Fruit fly (Drosophila melanogaster) whole organism, wandering third instar larva: ENCODE results near the gene Jhbp3.
A peak's percentile ranks its signal among the peaks of the same experiment; 100 is the strongest.

Source experiments
- Abd-B ChIP-seq: fragments of >200 bp; optimal IDR thresholded peaks from 2 replicates; lab custom pipeline; 2017; ENCODE audit warnings: missing biosample characterization, missing genetic modification characterization
- CG32264 ChIP-seq: fragments of 200-800 bp; sonication (Bioruptor generic); optimal IDR thresholded peaks from 2 replicates; lab custom pipeline; 2016; ENCODE audit warnings: missing biosample characterization, missing genetic modification characterization
- CG9705 ChIP-seq: fragments of 200-800 bp; sonication (Bioruptor generic); optimal IDR thresholded peaks from 2 replicates; lab custom pipeline; 2018; ENCODE audit warnings: missing biosample characterization, mild to moderate bottlenecking, missing genetic modification characterization
- Dfd ChIP-seq: fragments of >200 bp; optimal IDR thresholded peaks from 2 replicates; lab custom pipeline; 2017; ENCODE audit warnings: missing biosample characterization, missing genetic modification characterization
- Hnf4 ChIP-seq: fragments of 200-800 bp; sonication (Bioruptor generic); optimal IDR thresholded peaks from 2 replicates; lab custom pipeline; 2016; ENCODE audit warnings: missing biosample characterization, mild to moderate bottlenecking, missing genetic modification characterization
- Hr78 ChIP-seq: fragments of >200 bp; optimal IDR thresholded peaks from 2 replicates; lab custom pipeline; 2017; ENCODE audit warnings: missing biosample characterization, missing genetic modification characterization
- Hr83 ChIP-seq: fragments of 200-300 bp; sonication (Bioruptor generic); optimal IDR thresholded peaks from 2 replicates; lab custom pipeline; 2016; ENCODE audit warnings: missing biosample characterization, mild to moderate bottlenecking, missing genetic modification characterization, moderate library complexity; ENCODE audit not compliant: poor library complexity, severe bottlenecking
- Mio ChIP-seq: sonication (Bioruptor generic); optimal IDR thresholded peaks from 2 replicates; lab custom pipeline; 2016; ENCODE audit warnings: missing biosample characterization, missing genetic modification characterization
- Myc ChIP-seq: fragments of >200 bp; optimal IDR thresholded peaks from 2 replicates; lab custom pipeline; 2017
- N ChIP-seq: fragments of >200 bp; optimal IDR thresholded peaks from 2 replicates; lab custom pipeline; 2018; ENCODE audit warnings: missing biosample characterization, missing external identifiers, missing genetic modification characterization
- OdsH ChIP-seq: fragments of 200-800 bp; sonication (Bioruptor generic); optimal IDR thresholded peaks from 2 replicates; lab custom pipeline; 2016; ENCODE audit warnings: missing biosample characterization, mild to moderate bottlenecking, missing genetic modification characterization
- Sp1 ChIP-seq: fragments of 200-800 bp; sonication (Bioruptor generic); optimal IDR thresholded peaks from 3 replicates; lab custom pipeline; 2019; ENCODE audit warnings: missing biosample characterization, mild to moderate bottlenecking, missing genetic modification characterization, moderate library complexity
- Vsx2 ChIP-seq: fragments of 200-300, 225-300 bp; sonication (Bioruptor generic); optimal IDR thresholded peaks from 2 replicates; lab custom pipeline; 2018; ENCODE audit warnings: missing biosample characterization, missing genetic modification characterization; ENCODE audit not compliant: partially characterized antibody
- br ChIP-seq: fragments of 200-800 bp; sonication (Bioruptor generic); optimal IDR thresholded peaks from 2 replicates; lab custom pipeline; 2016; ENCODE audit warnings: missing biosample characterization, missing genetic modification characterization
- brk ChIP-seq: fragments of 200-800 bp; sonication (Bioruptor generic); optimal IDR thresholded peaks from 2 replicates; lab custom pipeline; 2016; ENCODE audit warnings: missing biosample characterization, mild to moderate bottlenecking, missing genetic modification characterization
- dmrt93B ChIP-seq: fragments of 200-800 bp; sonication (Bioruptor generic); optimal IDR thresholded peaks from 2 replicates; lab custom pipeline; 2018; ENCODE audit warnings: missing biosample characterization, mild to moderate bottlenecking, missing genetic modification characterization
- ey ChIP-seq: fragments of 200-800 bp; sonication (Bioruptor generic); optimal IDR thresholded peaks from 2 replicates; lab custom pipeline; 2016; ENCODE audit warnings: missing biosample characterization, missing genetic modification characterization
- foxo ChIP-seq, 2 experiments: fragments of 200-800 bp; sonication (Bioruptor generic); optimal IDR thresholded peaks; 2 replicates in 1 of 2; 3 replicates in 1 of 2; lab custom pipeline; 2016 to 2017; ENCODE audit warnings: missing biosample characterization in 2 of 2, missing genetic modification characterization in 2 of 2
- fru ChIP-seq: fragments of 200-800 bp; sonication (Bioruptor generic); optimal IDR thresholded peaks from 3 replicates; lab custom pipeline; 2016; ENCODE audit warnings: missing biosample characterization, mild to moderate bottlenecking, missing genetic modification characterization
- lola ChIP-seq: fragments of >200 bp; optimal IDR thresholded peaks from 2 replicates; lab custom pipeline; 2017; ENCODE audit warnings: missing biosample characterization, missing genetic modification characterization
- pan ChIP-seq: fragments of >200 bp; optimal IDR thresholded peaks from 2 replicates; lab custom pipeline; 2017
- rgr ChIP-seq: fragments of 200-800 bp; sonication (Bioruptor generic); optimal IDR thresholded peaks from 3 replicates; lab custom pipeline; 2016; ENCODE audit warnings: missing biosample characterization, mild to moderate bottlenecking, missing genetic modification characterization
- sv ChIP-seq: fragments of 200-800 bp; sonication (Bioruptor generic); optimal IDR thresholded peaks from 3 replicates; lab custom pipeline; 2016; ENCODE audit warnings: missing biosample characterization, missing genetic modification characterization
- tai ChIP-seq: sonication (Bioruptor generic); optimal IDR thresholded peaks from 2 replicates; lab custom pipeline; 2016; ENCODE audit warnings: missing biosample characterization, missing genetic modification characterization
- usp ChIP-seq: fragments of >200 bp; optimal IDR thresholded peaks from 2 replicates; lab custom pipeline; 2017; ENCODE audit warnings: missing biosample characterization, missing genetic modification characterization
- woc ChIP-seq: sonication (Bioruptor generic); optimal IDR thresholded peaks from 2 replicates; lab custom pipeline; 2016; ENCODE audit warnings: missing biosample characterization, mild to moderate bottlenecking, missing genetic modification characterization

The Jhbp3 gene

DNA sequence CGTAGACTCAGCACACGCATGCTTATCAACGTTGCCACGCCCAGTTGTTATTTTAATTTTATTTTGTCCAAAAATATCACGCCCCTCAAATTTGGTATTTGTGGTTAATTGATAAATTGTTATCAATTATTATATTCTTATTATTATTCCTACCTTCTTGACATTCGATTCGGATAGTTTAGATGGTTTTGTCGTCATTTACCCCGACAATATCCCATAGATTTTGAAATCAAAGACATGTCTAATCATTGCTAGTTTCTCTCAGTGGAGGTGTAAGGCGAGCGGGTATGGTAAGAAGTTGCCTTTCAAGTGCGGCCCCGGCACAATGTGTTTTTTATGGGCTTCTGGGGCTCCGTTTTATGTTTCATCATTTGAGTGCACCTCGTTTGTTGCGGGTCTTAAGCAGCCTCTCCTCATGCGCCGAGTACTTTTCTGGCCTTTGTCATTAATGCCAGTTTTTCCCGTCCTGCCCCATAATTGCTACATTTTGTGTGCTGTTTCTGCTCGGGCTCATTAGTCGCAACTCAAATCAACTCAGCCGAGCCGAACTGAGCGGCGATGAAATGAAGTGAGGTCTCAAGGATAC lies 24.2 kb upstream of the Jhbp3 start:
- TF ChIP-seq Vsx2 (no peak), foxo (GFP tag; optimal IDR thresholded peaks at IDR 0.05; lab: Kevin White, UChicago) (peak in 1 of 2 experiments; percentile 26), fru (GFP tag; lab: Kevin White, UChicago) (peak; percentile 24)

DNA sequence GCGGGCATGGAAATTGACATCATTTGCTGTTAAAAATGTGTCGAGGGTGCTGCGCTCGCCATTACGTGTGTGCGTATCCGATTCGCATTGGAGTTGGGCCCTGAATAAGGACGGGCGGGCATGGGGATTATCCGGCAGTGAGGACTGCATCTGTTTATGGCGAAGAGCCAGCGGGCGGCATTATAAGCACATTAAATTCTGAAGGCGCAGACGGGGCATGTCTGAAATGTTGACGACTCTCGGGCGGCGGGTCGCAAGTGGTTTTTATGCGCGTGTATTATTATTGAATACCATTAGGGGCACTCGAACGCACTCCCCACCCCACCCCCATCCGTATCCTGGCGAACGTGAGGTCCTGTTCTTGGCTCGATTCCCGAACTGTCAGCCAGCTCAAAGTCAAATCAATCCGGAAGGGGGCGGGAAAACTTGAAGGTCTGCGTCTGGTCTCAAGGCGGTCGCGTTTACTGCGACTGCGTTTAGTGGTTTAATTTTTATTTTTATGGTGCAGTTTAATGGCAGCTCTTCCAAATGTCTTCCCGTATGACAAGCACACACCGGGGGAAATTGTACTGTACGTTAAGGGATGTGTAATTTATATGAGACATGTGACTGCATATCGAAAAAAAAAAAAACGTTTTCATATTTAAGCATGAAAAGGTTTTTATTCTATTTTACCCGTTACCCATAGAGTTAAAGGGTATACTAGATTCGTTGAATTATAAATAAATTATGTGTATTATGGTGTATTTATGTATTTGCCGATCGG lies 23.4 kb upstream of the Jhbp3 start:
- no peak for TF ChIP-seq pan (lab: Kevin White, UChicago)
- TF ChIP-seq OdsH, result peak; percentile 5

DNA sequence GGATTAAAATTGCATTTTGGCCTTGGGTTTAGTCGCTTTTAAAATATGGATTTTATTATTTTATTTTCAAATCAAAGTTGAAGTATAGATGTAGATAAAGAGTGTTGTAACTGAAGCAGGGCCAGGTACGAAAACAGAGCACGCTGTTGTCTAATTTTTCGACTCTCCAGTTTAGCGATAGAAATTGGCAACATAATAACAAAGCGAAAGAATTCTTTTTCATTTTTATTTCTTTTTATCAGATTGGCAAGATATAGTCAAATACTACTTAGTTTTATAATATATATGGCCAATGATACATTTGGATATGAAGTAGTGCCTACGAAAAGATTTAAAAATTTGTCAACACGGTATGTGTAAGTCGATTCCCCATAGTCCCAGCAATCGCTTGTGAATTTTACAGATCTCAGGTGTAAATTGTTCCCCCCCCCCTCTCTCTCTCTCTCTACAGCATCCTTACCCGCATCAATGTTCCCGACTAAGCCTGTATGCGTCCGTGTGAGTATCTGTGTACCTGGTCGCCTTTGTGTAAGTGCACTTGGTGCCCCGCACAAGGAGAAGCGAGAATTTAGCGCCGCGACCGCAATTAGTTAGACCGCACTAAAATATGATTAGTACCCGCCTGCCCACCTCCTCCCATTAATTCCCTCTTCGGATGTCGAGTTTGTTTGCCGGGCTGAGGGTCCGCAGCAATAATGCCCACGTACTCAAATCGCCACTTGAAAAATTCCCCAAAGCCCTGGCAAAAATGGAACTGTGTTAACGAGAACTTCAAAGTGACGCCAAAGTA lies 21.0 kb upstream of the Jhbp3 start:
- no peak for TF ChIP-seq ey
- TF ChIP-seq dmrt93B, result no peak
- no peak for TF ChIP-seq Hr78 (GFP tag; lab: Kevin White, UChicago)
- TF ChIP-seq Hr83 (GFP tag; lab: Kevin White, UChicago), result no peak
- no peak for TF ChIP-seq CG9705 (GFP tag; lab: Kevin White, UChicago)
- peak; percentile 43 for TF ChIP-seq pan (lab: Kevin White, UChicago)

DNA sequence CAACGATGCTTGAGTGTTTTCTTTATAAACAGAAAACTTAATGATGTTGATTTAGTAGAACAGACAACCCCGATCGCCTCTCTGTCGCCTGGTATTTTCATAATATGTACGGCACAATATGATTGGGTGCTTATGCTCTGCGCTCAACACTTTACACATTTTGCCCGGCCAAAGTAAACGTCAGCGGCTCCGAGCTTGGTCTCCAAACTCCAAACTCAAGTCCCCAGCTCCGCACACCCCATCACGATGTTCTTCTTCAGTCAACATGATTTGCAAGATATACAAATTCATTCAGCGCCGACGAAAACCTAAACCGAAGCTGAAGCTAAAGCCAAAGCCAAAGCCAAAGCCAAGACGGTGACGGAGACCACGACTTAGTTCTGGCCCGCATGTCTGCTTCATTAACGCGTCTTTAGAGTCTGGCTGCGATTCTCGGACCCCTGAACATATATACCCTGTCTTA lies 20.3 kb upstream of the Jhbp3 start:
- no peak for TF ChIP-seq OdsH
- no peak for TF ChIP-seq pan (lab: Kevin White, UChicago)
- TF ChIP-seq brk (GFP tag; lab: Kevin White, UChicago), result no peak
- no peak for TF ChIP-seq Abd-B
- no peak for TF ChIP-seq dmrt93B
- TF ChIP-seq br (GFP tag; lab: Kevin White, UChicago), result no peak
- TF ChIP-seq CG32264 (GFP tag; lab: Kevin White, UChicago), result no peak
- TF ChIP-seq woc (GFP tag; lab: Kevin White, UChicago), result no peak
- TF ChIP-seq, all 38 proteins: peak for 0

DNA sequence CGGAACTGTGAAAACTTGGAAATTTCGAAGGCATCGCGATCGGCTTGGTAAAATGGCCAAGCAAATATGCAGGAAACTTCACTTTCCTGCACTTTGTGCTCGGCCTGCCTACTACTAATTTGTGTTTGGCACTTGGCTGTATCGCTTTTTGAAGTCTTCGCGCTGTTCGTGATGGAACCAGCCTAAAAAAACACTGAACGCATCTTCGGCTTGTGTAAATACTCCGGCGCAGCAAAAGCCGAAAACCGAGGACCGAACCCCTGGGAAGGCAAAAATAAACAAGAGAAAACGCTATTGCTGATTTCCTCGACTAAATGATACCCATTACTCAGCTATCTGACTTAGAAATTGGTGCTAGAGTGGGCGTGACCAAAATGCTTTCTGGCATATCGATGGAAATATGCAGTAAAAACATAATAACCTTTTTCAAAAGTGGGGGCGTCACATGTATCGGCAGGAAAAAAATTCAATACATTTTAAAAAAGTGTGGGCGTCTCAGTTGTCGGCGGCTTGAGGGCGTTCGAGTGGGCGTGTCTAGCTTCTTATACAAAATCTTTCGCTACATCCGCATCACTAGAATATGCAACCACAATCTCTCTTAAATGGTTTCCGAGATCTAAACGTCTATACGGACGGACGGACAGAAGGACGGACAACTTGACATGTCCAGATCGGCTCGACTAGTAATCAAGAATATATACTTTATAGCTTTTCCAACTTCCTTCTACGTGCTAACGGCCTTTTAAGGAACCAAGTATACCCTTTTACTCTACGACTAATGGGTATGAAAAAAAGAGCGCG lies 19.7 kb upstream of the Jhbp3 start:
- peak; percentile 38 for TF ChIP-seq woc (GFP tag; lab: Kevin White, UChicago)
- peak; percentile 8 for TF ChIP-seq tai (GFP tag; lab: Kevin White, UChicago)
- TF ChIP-seq br (GFP tag; lab: Kevin White, UChicago), result no peak
- TF ChIP-seq foxo (GFP tag; optimal IDR thresholded peaks at IDR 0.05; lab: Kevin White, UChicago), result peak in 1 of 2 experiments; percentile 9

DNA sequence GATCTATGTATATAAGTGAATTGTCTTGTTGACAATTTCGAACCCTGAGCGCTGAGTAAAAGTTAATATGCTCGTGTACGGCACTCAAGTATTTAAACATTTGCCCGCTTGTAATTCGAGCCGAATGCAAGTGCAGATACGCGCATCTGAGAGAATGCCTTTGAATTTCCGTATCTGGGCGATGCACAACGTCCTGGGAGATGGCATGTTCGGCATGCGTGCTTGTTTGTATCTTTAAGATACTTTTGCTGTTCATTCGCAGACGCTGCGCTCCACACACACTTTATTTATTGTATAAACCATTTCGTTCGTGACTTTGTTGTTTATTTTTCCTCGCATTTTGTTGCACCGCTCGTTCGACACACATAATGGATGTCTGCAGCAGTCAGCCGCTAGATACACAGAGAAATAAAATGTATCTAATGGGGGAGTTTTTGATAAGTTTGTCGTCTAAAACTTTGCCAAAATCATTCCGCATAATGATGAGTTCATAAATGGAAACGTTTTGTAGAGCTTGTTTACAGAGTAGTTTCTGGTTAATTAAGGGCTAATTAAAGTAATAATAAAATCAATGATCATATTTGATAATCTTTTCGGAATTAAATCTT lies 18.8 kb upstream of the Jhbp3 start:
- TF ChIP-seq tai (GFP tag; lab: Kevin White, UChicago), result no peak
- TF ChIP-seq fru (GFP tag; lab: Kevin White, UChicago), result peak; percentile 10
- no peak for TF ChIP-seq foxo (GFP tag; optimal IDR thresholded peaks at IDR 0.05; lab: Kevin White, UChicago)
- TF ChIP-seq, all 38 proteins: peak for 1

DNA sequence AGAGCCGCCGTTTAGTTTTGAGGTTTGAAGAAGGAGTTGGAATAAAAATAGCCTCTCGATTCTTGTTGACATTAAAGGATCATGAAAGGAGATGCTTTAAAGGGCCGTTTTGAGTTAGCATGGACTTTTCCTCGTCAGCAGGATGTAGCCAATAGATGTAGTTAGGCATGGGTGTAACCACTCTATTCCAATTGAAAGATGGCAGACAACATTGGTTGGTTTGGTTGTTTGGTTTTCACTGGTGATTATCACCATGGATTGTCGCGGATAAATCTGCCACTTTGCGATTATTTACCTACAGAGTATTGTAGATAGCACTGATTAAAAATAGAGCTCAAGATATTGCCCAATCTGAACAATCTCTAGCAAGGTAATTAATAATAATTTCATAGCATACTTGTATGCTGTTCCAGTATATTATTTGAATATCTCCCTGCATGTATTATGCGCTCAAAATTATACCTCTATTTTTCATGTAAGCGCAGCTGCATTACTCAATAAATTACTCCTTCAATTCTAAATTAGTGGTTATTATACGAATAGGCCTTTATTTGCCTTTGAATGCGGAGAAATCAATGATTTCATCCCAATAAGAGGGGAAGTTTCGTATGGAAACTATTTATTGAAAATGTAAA lies 18.0 kb upstream of the Jhbp3 start:
- no peak for TF ChIP-seq rgr (GFP tag; lab: Kevin White, UChicago)
- no peak for TF ChIP-seq Mio (GFP tag; lab: Kevin White, UChicago)
- TF ChIP-seq Sp1 (GFP tag; lab: Kevin White, UChicago), result no peak
- TF ChIP-seq Hnf4, result no peak
- TF ChIP-seq Myc, result peak; percentile 84
- TF ChIP-seq Vsx2, result peak; percentile 69
- TF ChIP-seq sv (GFP tag; lab: Kevin White, UChicago), result no peak
- no peak for TF ChIP-seq Hr83 (GFP tag; lab: Kevin White, UChicago)
- no peak for TF ChIP-seq lola
- TF ChIP-seq CG32264 (GFP tag; lab: Kevin White, UChicago), result no peak
- peak; percentile 70 for TF ChIP-seq N (GFP tag; lab: Kevin White, UChicago)
- no peak for TF ChIP-seq Dfd (GFP tag; lab: Kevin White, UChicago)
- no peak for TF ChIP-seq usp (GFP tag; lab: Kevin White, UChicago)
- no peak for TF ChIP-seq Abd-B
- TF ChIP-seq tai (GFP tag; lab: Kevin White, UChicago), result no peak
- no peak for TF ChIP-seq woc (GFP tag; lab: Kevin White, UChicago)
